Worm (Caenorhabditis elegans): ENCODE measurements around the gene ocr-3.

ocr-3 gene

DNA sequence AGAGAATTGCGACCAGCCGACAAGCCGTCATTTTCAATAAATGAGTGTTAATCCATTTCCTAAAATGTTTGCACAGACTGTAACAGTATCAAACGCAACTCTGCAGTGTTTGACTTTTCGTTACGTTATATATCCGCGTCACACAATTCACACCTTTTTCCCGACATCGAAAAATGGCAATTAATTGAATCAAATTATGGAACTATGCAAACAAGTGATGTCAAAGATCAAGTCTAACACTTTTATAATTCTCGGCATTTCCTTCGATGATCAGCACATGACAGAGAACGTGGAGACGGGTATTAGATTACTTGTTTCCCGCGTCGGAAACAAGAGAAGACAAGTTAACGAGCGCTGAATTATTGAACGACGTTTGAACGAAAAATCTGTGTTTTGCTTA lies 25.8 kb downstream of the ocr-3 start, which contains the start of gene phat-6:
Gene phat-6 (minus strand): TSS at position 101 of the 400 bp plus-strand sequence.
- no peak for TF ChIP-seq hnd-1 (tag; optimal IDR thresholded peaks at IDR 0.05)
- no peak for TF ChIP-seq hmg-4 (GFP tag; optimal IDR thresholded peaks at IDR 0.05)
- no peak for TF ChIP-seq F13C5.2 (tag; optimal IDR thresholded peaks at IDR 0.05)
- TF ChIP-seq flt-1 (GFP tag; IDR thresholded peaks at IDR 0.05) = no peak
- no peak for TF ChIP-seq ets-7 (tag; optimal IDR thresholded peaks at IDR 0.05)
- TF ChIP-seq sea-1 (GFP tag; conservative IDR thresholded peaks at IDR 0.05) = no peak
- TF ChIP-seq tbx-11 (GFP tag; IDR thresholded peaks at IDR 0.05) = no peak
- TF ChIP-seq B0310.2 (tag; optimal IDR thresholded peaks at IDR 0.05) = no peak
- TF ChIP-seq tbx-37 (GFP tag; conservative IDR thresholded peaks at IDR 0.05) = no peak
- TF ChIP-seq ama-1 (optimal IDR thresholded peaks at IDR 0.05) = no peak
- TF ChIP-seq ceh-36 (tag; optimal IDR thresholded peaks at IDR 0.05) = no peak
- no peak for TF ChIP-seq scrt-1 (GFP tag; IDR thresholded peaks at IDR 0.05)

DNA sequence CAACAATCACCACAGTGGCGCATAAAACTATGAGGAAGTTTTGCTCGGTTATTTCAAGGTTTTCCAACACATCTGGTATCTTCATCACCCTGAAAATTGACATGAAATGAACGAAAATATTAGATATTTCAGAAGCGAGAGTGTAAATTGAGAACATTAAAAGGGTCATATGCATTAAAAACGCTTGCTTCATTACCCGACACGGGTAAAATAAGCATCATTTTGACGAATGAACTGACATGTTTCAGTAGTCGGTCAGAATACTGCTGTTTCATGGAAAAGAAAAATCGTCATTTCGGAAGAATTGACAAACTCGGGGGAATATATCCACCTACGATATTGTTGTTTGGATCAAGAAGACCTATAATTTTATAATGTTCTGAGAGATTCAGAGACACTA lies 30.5 kb downstream of the ocr-3 start, which contains the start of gene snt-7:
Gene snt-7 (minus strand): TSS at position 101 of the 400 bp plus-strand sequence.
- TF ChIP-seq aly-1 (tag; optimal IDR thresholded peaks at IDR 0.05) (no peak), ceh-36 (tag; optimal IDR thresholded peaks at IDR 0.05) (no peak), flt-1 (GFP tag; IDR thresholded peaks at IDR 0.05) (no peak), ama-1 (optimal IDR thresholded peaks at IDR 0.05) (no peak), ets-7 (tag; optimal IDR thresholded peaks at IDR 0.05) (no peak), hmbx-1 (tag; optimal IDR thresholded peaks at IDR 0.05) (no peak), tbx-11 (GFP tag; IDR thresholded peaks at IDR 0.05) (no peak), hnd-1 (tag; optimal IDR thresholded peaks at IDR 0.05) (no peak), B0310.2 (tag; optimal IDR thresholded peaks at IDR 0.05) (no peak), F13C5.2 (tag; optimal IDR thresholded peaks at IDR 0.05) (no peak), sea-1 (GFP tag; conservative IDR thresholded peaks at IDR 0.05) (no peak), tra-4 (tag; optimal IDR thresholded peaks at IDR 0.05) (no peak), tbx-37 (GFP tag; conservative IDR thresholded peaks at IDR 0.05) (no peak), hmg-4 (GFP tag; optimal IDR thresholded peaks at IDR 0.05) (no peak), scrt-1 (GFP tag; IDR thresholded peaks at IDR 0.05) (no peak), ceh-13 (GFP tag; optimal IDR thresholded peaks at IDR 0.05) (no peak), pes-1 (GFP tag; IDR thresholded peaks at IDR 0.05) (no peak)

DNA sequence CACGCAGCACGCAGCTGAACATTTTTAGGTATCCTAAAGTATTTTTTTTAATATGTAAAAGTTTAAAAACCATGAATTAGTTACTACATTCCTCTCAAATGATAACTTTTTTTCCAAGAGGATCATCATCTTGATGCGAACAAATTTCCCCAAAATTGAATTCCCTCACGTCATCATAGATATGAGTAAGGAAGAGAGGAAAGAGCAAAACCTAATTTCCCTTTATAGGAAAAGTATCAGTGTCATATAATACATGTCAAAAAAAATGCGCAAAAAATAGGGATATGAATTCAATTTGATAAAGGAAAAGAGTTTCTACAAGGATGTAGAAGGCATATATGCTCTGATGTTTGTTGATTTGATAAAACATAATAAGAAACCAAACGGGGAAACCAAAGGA lies 31.6 kb downstream of the ocr-3 start:
- TF ChIP-seq ama-1 (optimal IDR thresholded peaks at IDR 0.05) = no peak
- TF ChIP-seq hmbx-1 (tag; optimal IDR thresholded peaks at IDR 0.05) = no peak
- TF ChIP-seq ets-7 (tag; optimal IDR thresholded peaks at IDR 0.05) = no peak
- no peak for TF ChIP-seq aly-1 (tag; optimal IDR thresholded peaks at IDR 0.05)
- no peak for TF ChIP-seq F13C5.2 (tag; optimal IDR thresholded peaks at IDR 0.05)
- TF ChIP-seq tbx-37 (GFP tag; conservative IDR thresholded peaks at IDR 0.05) = no peak
- TF ChIP-seq hmg-4 (GFP tag; optimal IDR thresholded peaks at IDR 0.05) = no peak
- no peak for TF ChIP-seq B0310.2 (tag; optimal IDR thresholded peaks at IDR 0.05)

DNA sequence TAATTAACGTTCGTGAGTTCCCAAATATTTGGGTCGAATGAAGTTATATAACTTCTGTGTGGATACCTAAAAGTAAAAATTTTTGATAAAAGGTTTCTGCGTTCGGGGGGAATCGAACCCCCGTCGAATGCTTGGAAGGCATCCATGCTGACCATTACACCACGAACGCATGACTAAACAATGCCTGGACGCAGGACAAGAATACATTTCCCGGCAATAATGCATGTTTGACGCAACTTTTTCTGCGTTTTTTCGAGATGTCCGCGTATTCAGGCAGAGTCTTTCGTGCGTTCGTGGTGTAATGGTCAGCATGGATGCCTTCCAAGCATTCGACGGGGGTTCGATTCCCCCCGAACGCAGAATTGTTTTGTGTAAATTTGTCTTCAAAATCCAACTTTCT lies 32.2 kb downstream of the ocr-3 start:
- TF ChIP-seq sea-1 (GFP tag; conservative IDR thresholded peaks at IDR 0.05) (peak; percentile 70; the same call in 1 of the 2 replicates), hmbx-1 (tag; optimal IDR thresholded peaks at IDR 0.05) (no peak), ets-7 (tag; optimal IDR thresholded peaks at IDR 0.05) (no peak), tbx-11 (GFP tag; IDR thresholded peaks at IDR 0.05) (0 out of 2 replicates have a peak, but pooled peaks have one; percentile 55), ceh-13 (GFP tag; optimal IDR thresholded peaks at IDR 0.05) (no peak), F13C5.2 (tag; optimal IDR thresholded peaks at IDR 0.05) (no peak), tbx-37 (GFP tag; conservative IDR thresholded peaks at IDR 0.05) (0 out of 2 replicates have a peak, but pooled peaks have one; percentile 43), B0310.2 (tag; optimal IDR thresholded peaks at IDR 0.05) (no peak), pes-1 (GFP tag; IDR thresholded peaks at IDR 0.05) (peak; percentile 70), hnd-1 (tag; optimal IDR thresholded peaks at IDR 0.05) (no peak), flt-1 (GFP tag; IDR thresholded peaks at IDR 0.05) (peak; percentile 36; the same call in 1 of the 2 replicates)

DNA sequence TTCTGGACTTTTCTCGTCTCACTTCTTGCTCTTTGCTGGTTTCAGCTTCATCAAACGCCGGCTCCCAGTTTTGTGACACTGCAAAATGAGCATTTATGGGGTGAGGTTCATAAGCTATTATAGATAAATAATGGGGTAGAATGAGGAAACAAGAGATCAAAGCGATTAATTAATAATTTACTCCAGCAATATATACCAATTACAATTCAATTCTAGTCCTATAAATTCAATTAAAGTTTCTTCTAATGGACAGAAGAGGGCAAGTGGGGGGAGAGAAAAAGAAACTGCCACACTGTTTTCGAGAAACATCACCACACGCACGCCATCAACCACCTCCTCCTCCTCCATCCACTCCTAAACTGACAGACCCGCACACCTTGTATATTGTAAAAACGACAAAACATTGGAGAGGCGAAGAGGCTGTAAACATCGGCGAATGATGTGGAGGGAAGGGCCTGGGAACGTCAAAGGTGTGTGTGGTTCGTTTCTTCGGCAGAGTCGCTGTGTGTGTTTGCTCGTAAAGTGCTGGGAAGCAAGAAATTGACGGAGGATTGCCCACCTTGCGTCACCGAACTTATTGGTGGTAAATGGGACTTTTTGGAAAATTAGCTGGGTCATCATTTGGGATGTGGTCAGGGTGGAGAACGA lies 44.8 kb downstream of the ocr-3 start, which contains the start of the genes H03A11.13 and famk-1:
Gene H03A11.13 (minus strand): TSS at position 51 of the 648 bp plus-strand sequence.
Gene famk-1 (minus strand): TSS at position 78 of the 648 bp plus-strand sequence.
- TF ChIP-seq aly-1 (tag; optimal IDR thresholded peaks at IDR 0.05) = no peak
- TF ChIP-seq sea-1 (GFP tag; conservative IDR thresholded peaks at IDR 0.05) = no peak
- TF ChIP-seq pes-1 (GFP tag; IDR thresholded peaks at IDR 0.05) = no peak
- TF ChIP-seq ama-1 (optimal IDR thresholded peaks at IDR 0.05) = no peak
- TF ChIP-seq tbx-11 (GFP tag; IDR thresholded peaks at IDR 0.05) = no peak
- no peak for TF ChIP-seq tbx-37 (GFP tag; conservative IDR thresholded peaks at IDR 0.05)
- no peak for TF ChIP-seq tra-4 (tag; optimal IDR thresholded peaks at IDR 0.05)
- no peak for TF ChIP-seq ceh-36 (tag; optimal IDR thresholded peaks at IDR 0.05)
- TF ChIP-seq ets-7 (tag; optimal IDR thresholded peaks at IDR 0.05) = no peak
- TF ChIP-seq F13C5.2 (tag; optimal IDR thresholded peaks at IDR 0.05) = no peak
- TF ChIP-seq scrt-1 (GFP tag; IDR thresholded peaks at IDR 0.05) = no peak
- no peak for TF ChIP-seq ceh-13 (GFP tag; optimal IDR thresholded peaks at IDR 0.05)
- TF ChIP-seq hmg-4 (GFP tag; optimal IDR thresholded peaks at IDR 0.05) = no peak
- no peak for TF ChIP-seq hmbx-1 (tag; optimal IDR thresholded peaks at IDR 0.05)
- TF ChIP-seq flt-1 (GFP tag; IDR thresholded peaks at IDR 0.05) = no peak
- TF ChIP-seq hnd-1 (tag; optimal IDR thresholded peaks at IDR 0.05) = no peak
- no peak for TF ChIP-seq B0310.2 (tag; optimal IDR thresholded peaks at IDR 0.05)

DNA sequence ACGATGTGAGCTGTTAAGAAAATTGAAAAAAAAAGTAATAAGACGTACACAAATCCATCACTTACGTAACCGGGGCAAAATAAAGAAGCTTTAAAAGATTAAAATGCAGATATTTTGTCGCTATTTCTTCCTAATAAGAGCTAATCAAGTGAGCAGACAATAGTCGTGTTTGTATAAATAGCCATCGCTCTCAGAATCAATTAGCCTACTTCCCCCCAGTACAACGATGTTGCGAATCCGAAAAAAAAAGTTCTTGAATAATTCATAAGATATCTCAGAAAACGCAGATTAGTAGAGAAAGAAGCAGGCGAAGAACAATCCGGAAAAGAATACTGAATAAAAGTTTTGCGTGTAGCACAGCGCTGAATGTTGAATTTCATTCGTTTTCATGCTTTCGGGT lies 46.7 kb downstream of the ocr-3 start:
- TF ChIP-seq tbx-11 (GFP tag; IDR thresholded peaks at IDR 0.05) (no peak), hmbx-1 (tag; optimal IDR thresholded peaks at IDR 0.05) (no peak), sea-1 (GFP tag; conservative IDR thresholded peaks at IDR 0.05) (no peak), aly-1 (tag; optimal IDR thresholded peaks at IDR 0.05) (no peak), hnd-1 (tag; optimal IDR thresholded peaks at IDR 0.05) (no peak), scrt-1 (GFP tag; IDR thresholded peaks at IDR 0.05) (no peak), ama-1 (optimal IDR thresholded peaks at IDR 0.05) (no peak), ceh-36 (tag; optimal IDR thresholded peaks at IDR 0.05) (no peak), tbx-37 (GFP tag; conservative IDR thresholded peaks at IDR 0.05) (no peak), B0310.2 (tag; optimal IDR thresholded peaks at IDR 0.05) (no peak), flt-1 (GFP tag; IDR thresholded peaks at IDR 0.05) (no peak), F13C5.2 (tag; optimal IDR thresholded peaks at IDR 0.05) (no peak), ets-7 (tag; optimal IDR thresholded peaks at IDR 0.05) (no peak), pes-1 (GFP tag; IDR thresholded peaks at IDR 0.05) (no peak), ceh-13 (GFP tag; optimal IDR thresholded peaks at IDR 0.05) (no peak), hmg-4 (GFP tag; optimal IDR thresholded peaks at IDR 0.05) (no peak), tra-4 (tag; optimal IDR thresholded peaks at IDR 0.05) (no peak)

Data from whole organism, early embryonic.